Fruit fly (Drosophila melanogaster) whole organism, embryonic: ENCODE measurements around the gene CG5180.

Source experiments
- Aef1 ChIP-seq: fragments of 200-800 bp; sonication (Bioruptor generic); IDR thresholded peaks from 3 replicates; pipeline ENCODE4 v1.3.6; 2022; ENCODE audit warnings: missing biosample characterization, missing genetic modification characterization
- B-H1 ChIP-seq: fragments of 200-800 bp; sonication (Bioruptor generic); IDR thresholded peaks from 3 replicates; pipeline ENCODE4 v1.3.6; 2022; ENCODE audit warnings: missing biosample characterization, missing genetic modification characterization
- BtbVII ChIP-seq: fragments of 200-800 bp; sonication (Bioruptor generic); optimal IDR thresholded peaks from 3 replicates; lab custom pipeline; 2017; ENCODE audit warnings: missing biosample characterization, mild to moderate bottlenecking, missing genetic modification characterization
- CG10565 ChIP-seq: fragments of 200-800 bp; sonication (Bioruptor generic); optimal IDR thresholded peaks from 3 replicates; lab custom pipeline; 2016; ENCODE audit warnings: missing biosample characterization, mild to moderate bottlenecking, missing genetic modification characterization
- CG10654 ChIP-seq: fragments of 200-800 bp; sonication (Bioruptor generic); optimal IDR thresholded peaks from 2 replicates; lab custom pipeline; 2016; ENCODE audit warnings: missing biosample characterization, missing genetic modification characterization
- CG11504 ChIP-seq: fragments of 200-800 bp; sonication (Bioruptor generic); optimal IDR thresholded peaks from 3 replicates; lab custom pipeline; 2019; ENCODE audit warnings: missing biosample characterization, mild to moderate bottlenecking, missing genetic modification characterization, moderate library complexity
- CG12744 ChIP-seq: fragments of 200-800 bp; sonication (Bioruptor generic); optimal IDR thresholded peaks from 2 replicates; lab custom pipeline; 2016; ENCODE audit warnings: missing biosample characterization, missing genetic modification characterization
- CG15073 ChIP-seq: fragments of 200-800 bp; sonication (Bioruptor generic); optimal IDR thresholded peaks from 2 replicates; lab custom pipeline; 2016; ENCODE audit warnings: missing biosample characterization, missing genetic modification characterization
- CG16779 ChIP-seq: fragments of 200-800 bp; sonication (Bioruptor generic); IDR thresholded peaks from 2 replicates; pipeline ENCODE4 v1.3.6; 2022; ENCODE audit warnings: missing biosample characterization, missing genetic modification characterization
- CG18011 ChIP-seq: fragments of 200-800 bp; sonication (Bioruptor generic); optimal IDR thresholded peaks from 2 replicates; lab custom pipeline; 2017; ENCODE audit warnings: missing biosample characterization, missing genetic modification characterization, mild to moderate bottlenecking, moderate library complexity, missing genotype
- CG1832 ChIP-seq: fragments of 200-800 bp; sonication (Bioruptor generic); optimal IDR thresholded peaks from 2 replicates; lab custom pipeline; 2017; ENCODE audit warnings: missing biosample characterization, mild to moderate bottlenecking, missing genetic modification characterization, inconsistent platforms
- CG18599 ChIP-seq: fragments of 200-800 bp; sonication (Bioruptor generic); optimal IDR thresholded peaks from 3 replicates; lab custom pipeline; 2017; ENCODE audit warnings: missing biosample characterization, missing genetic modification characterization, mild to moderate bottlenecking, moderate library complexity, missing genetic modification reagents
- CG30431 ChIP-seq: fragments of 200-800 bp; sonication (Bioruptor generic); optimal IDR thresholded peaks from 2 replicates; lab custom pipeline; 2017; ENCODE audit warnings: missing biosample characterization, missing genetic modification characterization
- CG3281 ChIP-seq: fragments of 200-800 bp; sonication (Bioruptor generic); optimal IDR thresholded peaks from 3 replicates; lab custom pipeline; 2017; ENCODE audit warnings: missing biosample characterization, mild to moderate bottlenecking, missing genetic modification characterization
- CG7271 ChIP-seq: fragments of 200-800 bp; sonication (Bioruptor generic); optimal IDR thresholded peaks from 2 replicates; lab custom pipeline; 2018; ENCODE audit warnings: missing biosample characterization, mild to moderate bottlenecking, missing genetic modification characterization, moderate library complexity
- CG7745 ChIP-seq: fragments of 200-800 bp; sonication (Bioruptor generic); optimal IDR thresholded peaks from 2 replicates; lab custom pipeline; 2018; ENCODE audit warnings: missing biosample characterization, mild to moderate bottlenecking, missing genetic modification characterization, moderate library complexity
- CoRest ChIP-seq: fragments of 200-800 bp; sonication (Bioruptor generic); optimal IDR thresholded peaks from 3 replicates; lab custom pipeline; 2018; ENCODE audit warnings: missing biosample characterization, mild to moderate bottlenecking, missing genetic modification characterization, moderate library complexity
- Elba2 ChIP-seq: fragments of 200-800 bp; sonication (Bioruptor generic); optimal IDR thresholded peaks from 3 replicates; lab custom pipeline; 2016; ENCODE audit warnings: missing biosample characterization, missing genetic modification characterization
- Gug ChIP-seq: fragments of 200-800 bp; sonication (Bioruptor generic); IDR thresholded peaks from 4 replicates; pipeline ENCODE4 v1.3.6; 2022; ENCODE audit warnings: missing biosample characterization, missing genetic modification characterization
- HHEX ChIP-seq: fragments of 200-800 bp; sonication (Bioruptor generic); optimal IDR thresholded peaks from 3 replicates; lab custom pipeline; 2017; ENCODE audit warnings: missing biosample characterization, mild to moderate bottlenecking, missing genetic modification characterization, missing genetic modification reagents
- HLHmδ ChIP-seq: fragments of 200-800 bp; sonication (Bioruptor generic); optimal IDR thresholded peaks from 2 replicates; lab custom pipeline; 2018; ENCODE audit warnings: missing biosample characterization, mild to moderate bottlenecking, missing genetic modification characterization, moderate library complexity
- Lhr ChIP-seq: fragments of 200-800 bp; sonication (Bioruptor generic); optimal IDR thresholded peaks from 3 replicates; lab custom pipeline; 2017; ENCODE audit warnings: mild to moderate bottlenecking, missing biosample characterization, missing genetic modification reagents, missing genetic modification characterization
- Myb ChIP-seq: fragments of 200-800 bp; sonication (Bioruptor generic); optimal IDR thresholded peaks from 2 replicates; lab custom pipeline; 2016; ENCODE audit warnings: missing biosample characterization, missing genetic modification characterization
- NK7.1 ChIP-seq: fragments of 200-800 bp; sonication (Bioruptor generic); optimal IDR thresholded peaks from 3 replicates; lab custom pipeline; 2016; ENCODE audit warnings: missing biosample characterization, missing genetic modification characterization
- NfI ChIP-seq: fragments of 200-800 bp; sonication (Bioruptor generic); optimal IDR thresholded peaks from 3 replicates; lab custom pipeline; 2018; ENCODE audit warnings: missing biosample characterization, mild to moderate bottlenecking, missing genetic modification characterization, moderate library complexity
- Side ChIP-seq: fragments of 200-800 bp; sonication (Bioruptor generic); optimal IDR thresholded peaks from 2 replicates; lab custom pipeline; 2016; ENCODE audit warnings: missing biosample characterization, missing genetic modification characterization
- Six4 ChIP-seq: fragments of 200-800 bp; sonication (Bioruptor generic); optimal IDR thresholded peaks from 2 replicates; lab custom pipeline; 2016; ENCODE audit warnings: missing biosample characterization, missing genetic modification characterization
- Taf1 ChIP-seq: fragments of 200-800 bp; sonication (Bioruptor generic); IDR thresholded peaks from 2 replicates; pipeline ENCODE4 v1.3.6; 2022; ENCODE audit warnings: missing biosample characterization, missing genetic modification characterization
- btn ChIP-seq: fragments of 200-800 bp; sonication (Bioruptor generic); optimal IDR thresholded peaks from 2 replicates; lab custom pipeline; 2016; ENCODE audit warnings: missing biosample characterization, missing genetic modification characterization
- caup ChIP-seq: fragments of 200-800 bp; sonication (Bioruptor generic); optimal IDR thresholded peaks from 3 replicates; lab custom pipeline; 2017; ENCODE audit warnings: missing biosample characterization, mild to moderate bottlenecking, missing genetic modification characterization, moderate library complexity; ENCODE audit not compliant: severe bottlenecking
- chinmo ChIP-seq: fragments of 200-800 bp; sonication (Bioruptor generic); IDR thresholded peaks from 4 replicates; pipeline ENCODE4 v1.3.6; 2022; ENCODE audit warnings: missing biosample characterization, missing genetic modification characterization; ENCODE audit not compliant: partially characterized antibody
- dmrt99B ChIP-seq: fragments of 200-800 bp; sonication (Bioruptor generic); optimal IDR thresholded peaks from 2 replicates; lab custom pipeline; 2018; ENCODE audit warnings: missing biosample characterization, mild to moderate bottlenecking, missing genetic modification characterization, moderate library complexity
- dysf ChIP-seq: fragments of 200-800 bp; sonication (Bioruptor generic); IDR thresholded peaks from 3 replicates; pipeline ENCODE4 v1.3.6; 2022; ENCODE audit warnings: missing biosample characterization, missing genetic modification characterization
- ftz-f1 ChIP-seq: fragments of 200-800 bp; sonication (Bioruptor generic); optimal IDR thresholded peaks from 2 replicates; lab custom pipeline; 2016; ENCODE audit warnings: missing biosample characterization, missing genetic modification characterization
- hb ChIP-seq: fragments of 200-800 bp; sonication (Bioruptor generic); IDR thresholded peaks from 3 replicates; pipeline ENCODE4 v1.3.6; 2022; ENCODE audit warnings: missing biosample characterization, missing genetic modification characterization; ENCODE audit not compliant: partially characterized antibody
- inv ChIP-seq: fragments of 200-800 bp; sonication (Bioruptor generic); IDR thresholded peaks from 2 replicates; pipeline ENCODE4 v1.3.6; 2022; ENCODE audit warnings: missing biosample characterization, missing genetic modification characterization; ENCODE audit not compliant: partially characterized antibody
- lilli ChIP-seq: fragments of 200-800 bp; sonication (Bioruptor generic); optimal IDR thresholded peaks from 3 replicates; lab custom pipeline; 2016; ENCODE audit warnings: missing biosample characterization, missing genetic modification characterization
- lola ChIP-seq, 3 experiments: fragments of >200 bp in 2 of 3; fragments of 200-800 bp in 1 of 3; sonication (Bioruptor generic) in 1 of 3; optimal IDR thresholded peaks; 2 replicates each; lab custom pipeline; 2017 to 2019; ENCODE audit warnings: missing biosample characterization in 3 of 3, missing genetic modification characterization in 3 of 3, mild to moderate bottlenecking in 1 of 3, moderate library complexity in 1 of 3
- maf-S ChIP-seq: fragments of 200-800 bp; sonication (Bioruptor generic); optimal IDR thresholded peaks from 2 replicates; lab custom pipeline; 2016; ENCODE audit warnings: missing biosample characterization, missing genetic modification characterization
- pfk ChIP-seq: fragments of 200-800 bp; sonication (Bioruptor generic); optimal IDR thresholded peaks from 2 replicates; lab custom pipeline; 2018; ENCODE audit warnings: missing biosample characterization, mild to moderate bottlenecking, missing genetic modification characterization, moderate library complexity
- rib ChIP-seq: fragments of 200-800 bp; sonication (Bioruptor generic); IDR thresholded peaks from 2 replicates; pipeline ENCODE4 v1.3.6; 2022; ENCODE audit warnings: missing biosample characterization, missing genetic modification characterization
- run ChIP-seq: fragments of 200-800 bp; sonication (Bioruptor generic); optimal IDR thresholded peaks from 3 replicates; lab custom pipeline; 2018; ENCODE audit warnings: missing biosample characterization, mild to moderate bottlenecking, missing genetic modification characterization
- sob ChIP-seq: fragments of 200-800 bp; sonication (Bioruptor generic); IDR thresholded peaks from 2 replicates; pipeline ENCODE4 v1.3.6; 2022; ENCODE audit warnings: missing biosample characterization, missing genetic modification characterization
- trem ChIP-seq: fragments of 200-800 bp; optimal IDR thresholded peaks from 3 replicates; lab custom pipeline; 2019; ENCODE audit warnings: missing biosample characterization, mild to moderate bottlenecking, missing genetic modification characterization, moderate library complexity
- trh ChIP-seq: fragments of 200-800 bp; sonication (Bioruptor generic); optimal IDR thresholded peaks from 2 replicates; lab custom pipeline; 2016; ENCODE audit warnings: missing biosample characterization, missing genetic modification characterization
- unc-4 ChIP-seq: fragments of 200-800 bp; sonication (Bioruptor generic); IDR thresholded peaks from 2 replicates; pipeline ENCODE4 v1.3.6; 2022; ENCODE audit warnings: missing biosample characterization, missing genetic modification characterization; ENCODE audit not compliant: partially characterized antibody
- vnd ChIP-seq: fragments of 200-800 bp; sonication (Bioruptor generic); IDR thresholded peaks from 3 replicates; pipeline ENCODE4 v1.3.6; 2022; ENCODE audit warnings: missing biosample characterization, missing genetic modification characterization; ENCODE audit not compliant: partially characterized antibody

Gene CG5180

DNA sequence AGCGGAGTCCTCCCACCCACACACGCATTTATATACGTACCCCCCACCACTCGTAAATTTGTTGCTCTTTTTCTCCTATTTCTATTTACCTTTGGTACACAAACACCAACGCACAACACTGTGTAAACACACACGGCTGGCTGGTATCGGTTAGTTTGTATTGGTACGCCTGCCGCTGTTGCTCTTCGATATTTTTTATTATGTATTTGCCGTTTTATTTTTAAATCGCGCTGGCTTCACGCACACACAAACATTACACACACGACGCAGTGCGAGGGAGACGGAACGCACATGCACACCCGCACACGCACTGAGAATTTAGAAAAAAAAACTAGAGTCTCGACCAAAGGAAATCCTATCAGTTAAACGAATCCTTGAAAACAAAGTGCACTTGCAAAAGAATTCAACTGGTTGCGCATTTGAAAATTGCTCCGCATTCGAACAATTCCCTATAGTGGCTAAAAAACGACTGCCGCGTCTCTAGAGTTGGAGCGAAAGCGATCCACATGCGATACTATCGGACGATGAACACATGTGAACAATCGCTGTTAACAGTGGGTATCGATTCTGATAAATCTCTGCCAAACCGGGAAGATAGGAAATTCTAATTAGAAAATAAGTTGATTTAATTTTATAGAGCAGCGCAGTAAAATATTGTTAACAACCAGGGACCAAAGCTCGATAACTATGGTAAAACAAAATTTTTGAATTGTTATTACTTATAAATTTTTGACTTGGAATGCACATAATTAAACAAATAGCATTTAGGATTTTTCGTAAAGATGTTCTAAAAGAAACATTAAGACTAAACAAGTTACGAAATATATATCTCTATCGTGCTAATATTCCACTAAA is 6.9 kb upstream of the CG5180 start (continued):
- peak; percentile 4 for TF ChIP-seq NK7.1 (GFP tag; lab: Kevin White, UChicago)
- TF ChIP-seq CG7745 (tag; lab: Kevin White, UChicago) = peak; percentile 84
- TF ChIP-seq CG10565 = no peak
- TF ChIP-seq caup (GFP tag; lab: Kevin White, UChicago) = peak; percentile 93
- no peak for TF ChIP-seq Elba2
- peak; percentile 90 for TF ChIP-seq HHEX (GFP tag; lab: Kevin White, UChicago)
- TF ChIP-seq hb (GFP tag; lab: Robert Waterston, UW) = peak; percentile 96
- TF ChIP-seq Gug (GFP tag; lab: Robert Waterston, UW) = peak; percentile 23; the same call in 1 of the 4 replicates
- TF ChIP-seq inv (GFP tag; lab: Robert Waterston, UW) = peak; percentile 95
- peak; percentile 69 for TF ChIP-seq CG7271 (tag; lab: Kevin White, UChicago)
- peak; percentile 2 for TF ChIP-seq trem (tag; lab: Kevin White, UChicago)
- peak; percentile 50 for TF ChIP-seq Lhr (GFP tag; lab: Kevin White, UChicago)
- peak; percentile 89 for TF ChIP-seq unc-4
- peak; percentile 17 for TF ChIP-seq CG30431 (GFP tag; lab: Kevin White, UChicago)
- peak; percentile 27 for TF ChIP-seq ftz-f1 (GFP tag; lab: Kevin White, UChicago)
- TF ChIP-seq Myb (GFP tag; lab: Kevin White, UChicago) = peak; percentile 60
- peak; percentile 30 for TF ChIP-seq CG10654 (GFP tag; lab: Kevin White, UChicago)
- peak; percentile 35 for TF ChIP-seq run (tag; lab: Kevin White, UChicago)
- peak; percentile 81 for TF ChIP-seq BtbVII
- TF ChIP-seq chinmo = peak; percentile 98
- TF ChIP-seq Aef1 (GFP tag; lab: Robert Waterston, UW) = no peak
- no peak for TF ChIP-seq Taf1 (GFP tag; lab: Robert Waterston, UW)
- peak; percentile 76 for TF ChIP-seq pfk (GFP tag; lab: Kevin White, UChicago)
- no peak for TF ChIP-seq lilli (GFP tag; lab: Kevin White, UChicago)
- peak; percentile 65 for TF ChIP-seq CG12744 (GFP tag; lab: Kevin White, UChicago)
- peak in 1 of 3 experiments; percentile 47 for TF ChIP-seq lola (GFP tag; optimal IDR thresholded peaks at IDR 0.05; lab: Kevin White, UChicago)
- TF ChIP-seq CG3281 = peak; percentile 75
- peak; percentile 72 for TF ChIP-seq maf-S (GFP tag; lab: Kevin White, UChicago)
- peak; percentile 42 for TF ChIP-seq dmrt99B
- TF ChIP-seq CG18599 (GFP tag; lab: Kevin White, UChicago) = peak; percentile 85
- peak; percentile 61 for TF ChIP-seq CG18011 (GFP tag; lab: Kevin White, UChicago)
- no peak for TF ChIP-seq CG11504 (tag; lab: Kevin White, UChicago)
- TF ChIP-seq dysf = no peak; the same call in 2 of the 3 replicates
- peak; percentile 93 for TF ChIP-seq vnd (GFP tag; lab: Robert Waterston, UW)
- TF ChIP-seq NfI (GFP tag; lab: Kevin White, UChicago) = peak; percentile 74
- no peak for TF ChIP-seq trh (GFP tag; lab: Kevin White, UChicago)
- peak; percentile 99 for TF ChIP-seq HLHmδ
- TF ChIP-seq sob (GFP tag; lab: Robert Waterston, UW) = peak; percentile 66
- TF ChIP-seq CoRest (tag; lab: Kevin White, UChicago) = peak; percentile 8
- peak; percentile 49 for TF ChIP-seq btn (GFP tag; lab: Kevin White, UChicago)
- peak; percentile 24; the same call in 1 of the 3 replicates for TF ChIP-seq B-H1 (GFP tag; lab: Robert Waterston, UW)
- TF ChIP-seq rib (GFP tag; lab: Robert Waterston, UW) = peak; percentile 62
- no peak for TF ChIP-seq CG16779
- TF ChIP-seq CG15073 = no peak
- peak; percentile 65 for TF ChIP-seq Six4 (GFP tag; lab: Kevin White, UChicago)
- no peak for TF ChIP-seq CG1832 (GFP tag; lab: Kevin White, UChicago)
- peak; percentile 80 for TF ChIP-seq Side (GFP tag; lab: Kevin White, UChicago)
